Fruit fly (Drosophila melanogaster) whole organism, embryonic: ENCODE data around the gene Fancl.

ENCODE experiments used
- Aef1 ChIP-seq: fragments of 200-800 bp; sonication (Bioruptor generic); IDR thresholded peaks from 3 replicates; pipeline ENCODE4 v1.3.6; 2022; ENCODE audit warnings: missing biosample characterization, missing genetic modification characterization
- Antp ChIP-seq: fragments of 200-800 bp; sonication (Bioruptor generic); optimal IDR thresholded peaks from 3 replicates; lab custom pipeline; 2016; ENCODE audit warnings: missing biosample characterization, missing genetic modification characterization
- Atf3 ChIP-seq: fragments of 200-800 bp; sonication (Bioruptor generic); optimal IDR thresholded peaks from 3 replicates; lab custom pipeline; 2016; ENCODE audit warnings: missing biosample characterization, missing genetic modification characterization
- Bgb ChIP-seq: fragments of 200-800 bp; sonication (Bioruptor generic); IDR thresholded peaks from 2 replicates; pipeline ENCODE4 v1.3.6; 2022; ENCODE audit warnings: missing biosample characterization, missing genetic modification characterization; ENCODE audit not compliant: partially characterized antibody
- CG10147 ChIP-seq: fragments of 200-800 bp; sonication (Bioruptor generic); optimal IDR thresholded peaks from 2 replicates; lab custom pipeline; 2019; ENCODE audit warnings: missing biosample characterization, mild to moderate bottlenecking, missing genetic modification characterization, moderate library complexity
- CG10274 ChIP-seq: fragments of 200-800 bp; sonication (Bioruptor generic); optimal IDR thresholded peaks from 3 replicates; lab custom pipeline; 2017; ENCODE audit warnings: missing biosample characterization, mild to moderate bottlenecking, missing genetic modification characterization
- CG10431 ChIP-seq: fragments of 200-800 bp; sonication (Bioruptor generic); optimal IDR thresholded peaks from 3 replicates; lab custom pipeline; 2018; ENCODE audit warnings: missing biosample characterization, mild to moderate bottlenecking, missing genetic modification characterization
- CG10543 ChIP-seq: fragments of 200-800 bp; sonication (Bioruptor generic); optimal IDR thresholded peaks from 3 replicates; lab custom pipeline; 2017; ENCODE audit warnings: missing biosample characterization, mild to moderate bottlenecking, missing genetic modification characterization, moderate library complexity
- CG12104 ChIP-seq: fragments of 200-800 bp; sonication (Bioruptor generic); optimal IDR thresholded peaks from 3 replicates; lab custom pipeline; 2016; ENCODE audit warnings: missing biosample characterization, missing genetic modification characterization
- CG13775 ChIP-seq: fragments of 200-800 bp; sonication (Bioruptor generic); optimal IDR thresholded peaks from 3 replicates; lab custom pipeline; 2017; ENCODE audit warnings: missing biosample characterization, mild to moderate bottlenecking, missing genetic modification characterization
- CG14050 ChIP-seq: fragments of 200-800 bp; sonication (Bioruptor generic); IDR thresholded peaks from 3 replicates; pipeline ENCODE4 v1.3.6; 2022; ENCODE audit warnings: missing biosample characterization, missing genetic modification characterization
- CG15479 ChIP-seq: fragments of 200-800 bp; sonication (Bioruptor generic); optimal IDR thresholded peaks from 3 replicates; lab custom pipeline; 2019; ENCODE audit warnings: missing biosample characterization, mild to moderate bottlenecking, missing genetic modification characterization, moderate library complexity
- CG15696 ChIP-seq: fragments of 200-800 bp; sonication (Bioruptor generic); optimal IDR thresholded peaks from 2 replicates; lab custom pipeline; 2019; ENCODE audit warnings: missing biosample characterization, mild to moderate bottlenecking, missing genetic modification characterization, moderate library complexity
- CG16815 ChIP-seq: fragments of 200-800 bp; sonication (Bioruptor generic); optimal IDR thresholded peaks from 3 replicates; lab custom pipeline; 2017; ENCODE audit warnings: missing biosample characterization, mild to moderate bottlenecking, missing genetic modification characterization
- CG17568 ChIP-seq: fragments of 200-800 bp; sonication (Bioruptor generic); optimal IDR thresholded peaks from 2 replicates; lab custom pipeline; 2018; ENCODE audit warnings: missing biosample characterization, mild to moderate bottlenecking, missing genetic modification characterization, moderate library complexity
- CG2116 ChIP-seq: fragments of 200-800 bp; sonication (Bioruptor generic); optimal IDR thresholded peaks from 3 replicates; lab custom pipeline; 2018; ENCODE audit warnings: missing biosample characterization, mild to moderate bottlenecking, missing genetic modification characterization
- CG2875 ChIP-seq: fragments of 200-800 bp; sonication (Bioruptor generic); optimal IDR thresholded peaks from 2 replicates; lab custom pipeline; 2017; ENCODE audit warnings: missing biosample characterization, mild to moderate bottlenecking, missing genetic modification characterization, missing genetic modification reagents
- CG3407 ChIP-seq: fragments of 200-800 bp; sonication (Bioruptor generic); optimal IDR thresholded peaks from 2 replicates; lab custom pipeline; 2018; ENCODE audit warnings: missing biosample characterization, mild to moderate bottlenecking, missing genetic modification characterization
- CG34376 ChIP-seq: fragments of 200-800 bp; sonication (Bioruptor generic); optimal IDR thresholded peaks from 2 replicates; lab custom pipeline; 2018; ENCODE audit warnings: missing biosample characterization, mild to moderate bottlenecking, missing genetic modification characterization
- CG4404 ChIP-seq: fragments of 200-800 bp; sonication (Bioruptor generic); IDR thresholded peaks from 2 replicates; pipeline ENCODE4 v1.3.6; 2022; ENCODE audit warnings: missing biosample characterization, missing genetic modification characterization
- CG5180 ChIP-seq: fragments of 200-800 bp; sonication (Bioruptor generic); optimal IDR thresholded peaks from 3 replicates; lab custom pipeline; 2017; ENCODE audit warnings: missing biosample characterization, missing genetic modification characterization, mild to moderate bottlenecking, moderate library complexity, missing genetic modification reagents
- CG6272 ChIP-seq: fragments of 200-800 bp; sonication (Bioruptor generic); IDR thresholded peaks from 2 replicates; pipeline ENCODE4 v1.3.6; 2022; ENCODE audit warnings: missing biosample characterization, missing genetic modification characterization
- CG7928 ChIP-seq: fragments of 200-800 bp; sonication (Bioruptor generic); optimal IDR thresholded peaks from 2 replicates; lab custom pipeline; 2017; ENCODE audit warnings: missing biosample characterization, mild to moderate bottlenecking, missing genetic modification characterization
- Dad ChIP-seq: fragments of 200-800 bp; sonication (Bioruptor generic); optimal IDR thresholded peaks from 3 replicates; lab custom pipeline; 2016; ENCODE audit warnings: missing biosample characterization, missing genetic modification characterization
- E2f2 ChIP-seq: fragments of 200-800 bp; sonication (Bioruptor generic); IDR thresholded peaks from 2 replicates; pipeline ENCODE4 v1.3.6; 2022; ENCODE audit warnings: missing biosample characterization, missing genetic modification characterization
- Eip74EF ChIP-seq, 2 experiments: fragments of 200-800 bp in 1 of 2; fragments of >200 bp in 1 of 2; sonication (Bioruptor generic) in 1 of 2; optimal IDR thresholded peaks; 2 replicates each; lab custom pipeline; 2017 to 2019; ENCODE audit warnings: missing biosample characterization in 2 of 2, missing genetic modification characterization in 2 of 2, mild to moderate bottlenecking in 1 of 2, moderate library complexity in 1 of 2
- Fer3 ChIP-seq: fragments of 200-800 bp; sonication (Bioruptor generic); optimal IDR thresholded peaks from 2 replicates; lab custom pipeline; 2018; ENCODE audit warnings: missing biosample characterization, mild to moderate bottlenecking, missing genetic modification characterization, moderate library complexity
- Lhr ChIP-seq: fragments of 200-800 bp; sonication (Bioruptor generic); optimal IDR thresholded peaks from 3 replicates; lab custom pipeline; 2017; ENCODE audit warnings: mild to moderate bottlenecking, missing biosample characterization, missing genetic modification reagents, missing genetic modification characterization
- MBD-R2 ChIP-seq: fragments of 200-800 bp; sonication (Bioruptor generic); IDR thresholded peaks from 2 replicates; pipeline ENCODE4 v1.3.6; 2022; ENCODE audit warnings: missing biosample characterization, missing genetic modification characterization
- MESR4 ChIP-seq: fragments of 200-800 bp; sonication (Bioruptor generic); optimal IDR thresholded peaks from 2 replicates; lab custom pipeline; 2018; ENCODE audit warnings: missing biosample characterization, mild to moderate bottlenecking, missing genetic modification characterization, moderate library complexity
- Med ChIP-seq: fragments of 200-800 bp; sonication (Bioruptor generic); peaks from one replicate; lab custom pipeline; 2016; ENCODE audit warnings: missing biosample characterization, missing genetic modification characterization, mild to moderate bottlenecking, inconsistent platforms, moderate library complexity
- Nf-YC ChIP-seq: fragments of 200-800 bp; optimal IDR thresholded peaks from 3 replicates; lab custom pipeline; 2019; ENCODE audit warnings: missing biosample characterization, mild to moderate bottlenecking, missing genetic modification characterization, moderate library complexity
- Ptx1 ChIP-seq: fragments of 200-800 bp; sonication (Bioruptor generic); IDR thresholded peaks from 2 replicates; pipeline ENCODE4 v1.3.6; 2022; ENCODE audit warnings: missing biosample characterization, missing genetic modification characterization
- Ssrp ChIP-seq: fragments of 200-800 bp; sonication (Bioruptor generic); optimal IDR thresholded peaks from 2 replicates; lab custom pipeline; 2018; ENCODE audit warnings: missing biosample characterization, mild to moderate bottlenecking, missing genetic modification characterization, moderate library complexity
- Vsx1 ChIP-seq: fragments of 200-800 bp; sonication (Bioruptor generic); optimal IDR thresholded peaks from 2 replicates; lab custom pipeline; 2017; ENCODE audit warnings: missing biosample characterization, mild to moderate bottlenecking, missing genetic modification characterization, missing genetic modification reagents
- ato ChIP-seq: fragments of 200-800 bp; sonication (Bioruptor generic); IDR thresholded peaks from 2 replicates; pipeline ENCODE4 v1.3.6; 2022; ENCODE audit warnings: missing biosample characterization, missing genetic modification characterization; ENCODE audit not compliant: partially characterized antibody
- br ChIP-seq: fragments of >200 bp; optimal IDR thresholded peaks from 2 replicates; lab custom pipeline; 2017
- crp ChIP-seq, 2 experiments: fragments of 200-800 bp; sonication (Bioruptor generic); optimal IDR thresholded peaks; 2 replicates in 1 of 2; 3 replicates in 1 of 2; lab custom pipeline; 2017; ENCODE audit warnings: missing biosample characterization in 2 of 2, missing genetic modification characterization in 2 of 2, mild to moderate bottlenecking in 1 of 2, moderate library complexity in 1 of 2
- dmrt11E ChIP-seq: fragments of 200-800 bp; sonication (Bioruptor generic); optimal IDR thresholded peaks from 3 replicates; lab custom pipeline; 2018; ENCODE audit warnings: missing biosample characterization, mild to moderate bottlenecking, missing genetic modification characterization, moderate library complexity
- ewg ChIP-seq: fragments of 200-800 bp; sonication (Bioruptor generic); optimal IDR thresholded peaks from 3 replicates; lab custom pipeline; 2017; ENCODE audit warnings: mild to moderate bottlenecking, missing biosample characterization, missing genetic modification reagents, missing genetic modification characterization
- exex ChIP-seq: fragments of 200-800 bp; sonication (Bioruptor generic); optimal IDR thresholded peaks from 4 replicates; lab custom pipeline; 2018; ENCODE audit warnings: missing biosample characterization, mild to moderate bottlenecking, missing genetic modification characterization, moderate library complexity
- gfzf ChIP-seq: fragments of 200-800 bp; sonication (Bioruptor generic); optimal IDR thresholded peaks from 2 replicates; lab custom pipeline; 2016; ENCODE audit warnings: missing biosample characterization, mild to moderate bottlenecking, missing genetic modification characterization, moderate library complexity
- hb ChIP-seq: fragments of 200-800 bp; sonication (Bioruptor generic); IDR thresholded peaks from 3 replicates; pipeline ENCODE4 v1.3.6; 2022; ENCODE audit warnings: missing biosample characterization, missing genetic modification characterization; ENCODE audit not compliant: partially characterized antibody
- kay ChIP-seq: fragments of 200-800 bp; sonication (Bioruptor generic); optimal IDR thresholded peaks from 2 replicates; lab custom pipeline; 2016; ENCODE audit warnings: missing biosample characterization, missing genetic modification characterization
- onecut ChIP-seq: fragments of 200-800 bp; sonication (Bioruptor generic); IDR thresholded peaks from 2 replicates; pipeline ENCODE4 v1.3.6; 2022; ENCODE audit warnings: missing biosample characterization, missing genetic modification characterization
- pan ChIP-seq, 4 experiments: fragments of >200 bp in 3 of 4; fragments of 200-800 bp in 1 of 4; sonication (Bioruptor generic) in 1 of 4; optimal IDR thresholded peaks in 3 of 4; IDR thresholded peaks in 1 of 4; 2 replicates each; pipeline versions ENCODE4 v1.3.6 to Lab custom; 2017 to 2022; ENCODE audit warnings: missing biosample characterization in 2 of 4, missing genetic modification characterization in 2 of 4, mixed read lengths in 1 of 4
- rib ChIP-seq: fragments of 200-800 bp; sonication (Bioruptor generic); IDR thresholded peaks from 2 replicates; pipeline ENCODE4 v1.3.6; 2022; ENCODE audit warnings: missing biosample characterization, missing genetic modification characterization
- sob ChIP-seq: fragments of 200-800 bp; sonication (Bioruptor generic); IDR thresholded peaks from 2 replicates; pipeline ENCODE4 v1.3.6; 2022; ENCODE audit warnings: missing biosample characterization, missing genetic modification characterization
- vnd ChIP-seq: fragments of 200-800 bp; sonication (Bioruptor generic); IDR thresholded peaks from 3 replicates; pipeline ENCODE4 v1.3.6; 2022; ENCODE audit warnings: missing biosample characterization, missing genetic modification characterization; ENCODE audit not compliant: partially characterized antibody

The Fancl gene

DNA sequence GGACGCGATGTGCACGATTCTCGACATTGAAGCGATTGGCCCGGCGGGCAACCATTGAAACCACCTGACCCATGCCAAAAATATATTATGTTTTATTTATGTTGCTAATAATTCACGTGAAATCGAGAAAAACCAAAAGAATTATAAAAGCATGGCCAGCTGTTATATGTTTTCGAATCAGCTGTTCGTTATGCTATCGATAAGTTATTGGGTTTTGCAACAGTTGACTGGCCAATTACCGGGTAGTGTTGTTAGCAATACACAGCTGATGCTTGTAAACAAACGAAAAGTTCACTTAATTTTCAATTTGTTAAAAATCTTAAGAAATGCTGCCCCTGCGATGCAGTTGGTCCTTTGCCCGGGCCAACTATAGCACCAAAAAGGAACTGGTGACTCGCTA lies 7.3 kb downstream of the Fancl start, which contains the start of the genes CG11722 and mtTFB2:
Gene CG11722 (minus strand): TSS at position 200 of the 400 bp plus-strand sequence.
Gene mtTFB2 (plus strand): TSS at position 232 of the 400 bp plus-strand sequence.
- TF ChIP-seq pan (optimal IDR thresholded peaks at IDR 0.05; lab: Kevin White, UChicago), result no peak
- no peak for TF ChIP-seq pan (GFP tag; optimal IDR thresholded peaks at IDR 0.05 in 1 of 2, IDR thresholded peaks at IDR 0.05 in 1 of 2)
- TF ChIP-seq kay, result no peak
- TF ChIP-seq Med (GFP tag; lab: Kevin White, UChicago), result peak; percentile 29
- peak; percentile 45 for TF ChIP-seq CG15479 (GFP tag; lab: Kevin White, UChicago)
- TF ChIP-seq CG10147, result no peak
- peak; percentile 50 to 95 for TF ChIP-seq crp (GFP tag; optimal IDR thresholded peaks at IDR 0.05; lab: Kevin White, UChicago)
- TF ChIP-seq hb (GFP tag; lab: Robert Waterston, UW), result 0 out of 3 replicates have a peak, but pooled peaks have one; percentile 13
- no peak for TF ChIP-seq CG10431 (GFP tag; lab: Kevin White, UChicago)
- peak; percentile 72; the same call in 1 of the 2 replicates for TF ChIP-seq onecut
- TF ChIP-seq sob, result no peak
- TF ChIP-seq CG10274, result no peak
- TF ChIP-seq Dad (GFP tag; lab: Kevin White, UChicago), result no peak
- no peak for TF ChIP-seq CG10543 (GFP tag; lab: Kevin White, UChicago)
- no peak for TF ChIP-seq Eip74EF (GFP tag; optimal IDR thresholded peaks at IDR 0.05; lab: Kevin White, UChicago)
- TF ChIP-seq CG7928 (GFP tag; lab: Kevin White, UChicago), result no peak
- TF ChIP-seq br, result no peak
- no peak for TF ChIP-seq rib (GFP tag; lab: Robert Waterston, UW)
- no peak for TF ChIP-seq CG2875
- peak; percentile 82 for TF ChIP-seq Nf-YC (tag; lab: Kevin White, UChicago)
- TF ChIP-seq Fer3 (tag; lab: Kevin White, UChicago), result no peak
- no peak for TF ChIP-seq Atf3
- peak; percentile 46 for TF ChIP-seq E2f2 (GFP tag; lab: Robert Waterston, UW)
- no peak for TF ChIP-seq Aef1 (GFP tag; lab: Robert Waterston, UW)
- peak; percentile 81 for TF ChIP-seq MBD-R2
- no peak for TF ChIP-seq ewg (GFP tag; lab: Kevin White, UChicago)
- TF ChIP-seq CG2116 (GFP tag; lab: Kevin White, UChicago), result peak; percentile 50
- no peak for TF ChIP-seq CG14050 (GFP tag; lab: Robert Waterston, UW)
- TF ChIP-seq dmrt11E, result no peak
- TF ChIP-seq CG5180 (GFP tag; lab: Kevin White, UChicago), result no peak
- TF ChIP-seq Antp (GFP tag; lab: Kevin White, UChicago), result no peak
- TF ChIP-seq Lhr (GFP tag; lab: Kevin White, UChicago), result no peak
- TF ChIP-seq CG17568 (GFP tag; lab: Kevin White, UChicago), result no peak
- peak; percentile 41; the same call in 1 of the 2 replicates for TF ChIP-seq Bgb (GFP tag; lab: Robert Waterston, UW)
- TF ChIP-seq MESR4 (GFP tag; lab: Kevin White, UChicago), result peak; percentile 12
- peak; percentile 97 for TF ChIP-seq Vsx1
- TF ChIP-seq CG34376, result peak; percentile 21
- TF ChIP-seq ato (GFP tag; lab: Robert Waterston, UW), result no peak
- no peak for TF ChIP-seq CG4404
- no peak for TF ChIP-seq vnd (GFP tag; lab: Robert Waterston, UW)
- TF ChIP-seq Ssrp (tag; lab: Kevin White, UChicago), result no peak
- TF ChIP-seq CG6272 (GFP tag; lab: Robert Waterston, UW), result no peak
- no peak for TF ChIP-seq Ptx1 (GFP tag; lab: Robert Waterston, UW)
- TF ChIP-seq CG3407 (GFP tag; lab: Kevin White, UChicago), result no peak
- no peak for TF ChIP-seq CG16815 (GFP tag; lab: Kevin White, UChicago)
- no peak for TF ChIP-seq CG13775 (GFP tag; lab: Kevin White, UChicago)
- no peak for TF ChIP-seq CG12104 (GFP tag; lab: Kevin White, UChicago)
- peak; percentile 2 for TF ChIP-seq gfzf (GFP tag; lab: Kevin White, UChicago)
- peak; percentile 63 for TF ChIP-seq exex (tag; lab: Kevin White, UChicago)
- TF ChIP-seq CG15696 (tag; lab: Kevin White, UChicago), result no peak
